Worm (Caenorhabditis elegans) whole organism, early embryonic: ENCODE results near the gene sdz-36.

Source experiments
- ceh-36 ChIP-seq: sonication (generic microtip); optimal IDR thresholded peaks from 2 replicates; lab custom pipeline; 2016; ENCODE audit warnings: missing genetic modification characterization, inconsistent platforms, missing compliant biosample characterization
- flt-1 ChIP-seq: fragments of 200-800 bp; sonication (Bioruptor generic); IDR thresholded peaks from 2 replicates; pipeline ENCODE4 v1.3.6; 2022; ENCODE audit warnings: missing genetic modification characterization, missing compliant biosample characterization
- hmg-4 ChIP-seq: fragments of 200-800 bp; sonication (Bioruptor generic); optimal IDR thresholded peaks from 2 replicates; lab custom pipeline; 2018; ENCODE audit warnings: mild to moderate bottlenecking, missing genetic modification characterization, missing compliant biosample characterization
- tbx-37 ChIP-seq: fragments of 200-800 bp; sonication (Bioruptor generic); conservative IDR thresholded peaks from 2 replicates; pipeline ENCODE4 v1.3.6; 2022; ENCODE audit warnings: missing genetic modification reagents, missing genetic modification characterization, missing compliant biosample characterization

ce11 chrIV:9733904-9734303 lies 43.2 kb downstream of the sdz-36 start:
- no peak for TF ChIP-seq tbx-37 (GFP tag; lab: Robert Waterston, UW)
- TF ChIP-seq flt-1 (GFP tag; lab: Robert Waterston, UW) = no peak
- TF ChIP-seq ceh-36 (tag; lab: Kevin White, UChicago) = no peak
- TF ChIP-seq hmg-4 (GFP tag; lab: Kevin White, UChicago) = no peak
